Worm (Caenorhabditis elegans) whole organism, young adult: ENCODE measurements around the gene cwp-2.

Source experiments
- ama-1 ChIP-seq, 3 experiments: fragments of 150-350 bp in 1 of 3; sonication (generic microtip) in 2 of 3; optimal IDR thresholded peaks; 2 replicates each; lab custom pipeline; 2014 to 2018; ENCODE audit warnings: missing biosample characterization in 2 of 3, missing genetic modification characterization in 2 of 3, missing genetic modification reagents in 2 of 3
- hrde-1 ChIP-seq: sonication (generic microtip); optimal IDR thresholded peaks from 2 replicates; lab custom pipeline; 2016; ENCODE audit warnings: missing genetic modification characterization, mild to moderate bottlenecking, missing compliant biosample characterization, moderate library complexity, missing genotype, missing genetic modification reagents, borderline replicate concordance
- tbp1 ChIP-seq: fragments of 200-800 bp; sonication (Bioruptor generic); optimal IDR thresholded peaks from 2 replicates; lab custom pipeline; 2018; ENCODE audit warnings: mild to moderate bottlenecking, missing genetic modification characterization, missing compliant biosample characterization
- unc-130 ChIP-seq: sonication (generic microtip); optimal IDR thresholded peaks from 2 replicates; lab custom pipeline; 2016; ENCODE audit warnings: missing genetic modification reagents, missing genetic modification characterization, missing compliant biosample characterization
- ztf-18 ChIP-seq: sonication (generic microtip); optimal IDR thresholded peaks from 2 replicates; lab custom pipeline; 2016; ENCODE audit warnings: missing genotype, mild to moderate bottlenecking, missing genetic modification characterization, missing compliant biosample characterization
- ztf-25 ChIP-seq: fragments of 200-800 bp; sonication (Bioruptor generic); IDR thresholded peaks from 2 replicates; pipeline ENCODE4 v1.3.6; 2022; ENCODE audit warnings: missing genetic modification reagents, missing genetic modification characterization, missing compliant biosample characterization

- TF ChIP-seq unc-130 (peak; percentile 83), ama-1 (optimal IDR thresholded peaks at IDR 0.05; lab: Kevin White, UChicago) (no peak), ama-1 (GFP tag; optimal IDR thresholded peaks at IDR 0.05; lab: Kevin White, UChicago) (no peak), ztf-25 (0 out of 2 replicates have a peak, but pooled peaks have one; percentile 69), tbp1 (GFP tag; lab: Kevin White, UChicago) (peak; percentile 66), ztf-18 (tag; lab: Kevin White, UChicago) (peak; percentile 29), hrde-1 (tag; lab: Kevin White, UChicago) (peak; percentile 41)
Observed at ce11 chrV:4889976-4890479, 47.6 kb upstream of the cwp-2 start, which contains the start of gene T19H12.2.
